Fruit fly (Drosophila melanogaster) Kc167 (cell line): ENCODE measurements around the gene Fign.

ENCODE experiments used
- Myc ChIP-seq: fragments of >200 bp; optimal IDR thresholded peaks from 2 replicates; lab custom pipeline; 2017; ENCODE audit warnings: missing external identifiers
- Sin3A ChIP-seq: fragments of >200 bp; optimal IDR thresholded peaks from 2 replicates; lab custom pipeline; 2018; ENCODE audit warnings: missing external identifiers
- h ChIP-seq: fragments of >200 bp; optimal IDR thresholded peaks from 3 replicates; lab custom pipeline; 2018; ENCODE audit warnings: missing external identifiers
- insv ChIP-seq: fragments of >200 bp; optimal IDR thresholded peaks from 3 replicates; lab custom pipeline; 2018; ENCODE audit warnings: missing external identifiers
- psq ChIP-seq: fragments of >200 bp; optimal IDR thresholded peaks from 2 replicates; lab custom pipeline; 2017; ENCODE audit warnings: missing external identifiers
- ttk ChIP-seq: sonication (Bioruptor generic); optimal IDR thresholded peaks from 2 replicates; lab custom pipeline; 2017; ENCODE audit warnings: missing external identifiers

The Fign gene

dm6 chr2L:3319731-3320295 is at the start of gene Fign, which contains the start of gene CG8837:
Fign (minus strand) TSS chr2L:3319872.
CG8837 (plus strand) TSS chr2L:3320245.
- TF ChIP-seq Sin3A: no peak
- TF ChIP-seq psq (lab: Kevin White, UChicago): no peak
- no peak for TF ChIP-seq insv (lab: Kevin White, UChicago)
- no peak for TF ChIP-seq h
- TF ChIP-seq ttk (lab: Kevin White, UChicago): no peak
- TF ChIP-seq Myc (lab: Kevin White, UChicago): no peak

- no peak for TF ChIP-seq ttk (lab: Kevin White, UChicago)
Measured at dm6 chr2L:3369083-3369653, 49.5 kb upstream of the Fign start.

DNA sequence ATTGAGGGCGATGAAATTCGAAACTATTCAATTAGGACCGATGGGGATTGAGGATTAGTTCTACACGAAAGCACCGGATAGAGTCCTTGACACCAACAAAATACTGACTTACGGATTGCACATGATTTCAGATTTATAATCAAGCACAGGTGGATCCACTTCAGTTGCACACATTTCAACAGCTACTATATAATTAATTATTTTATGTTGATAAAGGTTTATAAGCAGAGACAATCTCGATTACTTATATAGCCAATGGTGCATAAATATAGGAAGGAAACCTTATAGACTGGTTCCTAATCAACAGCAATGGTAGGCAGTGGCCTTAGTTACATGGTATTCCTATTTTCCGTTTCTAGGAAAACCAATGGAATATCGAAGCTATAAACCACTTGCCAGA is 48.8 kb upstream of the Fign start:
- TF ChIP-seq insv (lab: Kevin White, UChicago) (no peak), Myc (lab: Kevin White, UChicago) (no peak), psq (lab: Kevin White, UChicago) (no peak), h (no peak), Sin3A (no peak), ttk (lab: Kevin White, UChicago) (no peak)

DNA sequence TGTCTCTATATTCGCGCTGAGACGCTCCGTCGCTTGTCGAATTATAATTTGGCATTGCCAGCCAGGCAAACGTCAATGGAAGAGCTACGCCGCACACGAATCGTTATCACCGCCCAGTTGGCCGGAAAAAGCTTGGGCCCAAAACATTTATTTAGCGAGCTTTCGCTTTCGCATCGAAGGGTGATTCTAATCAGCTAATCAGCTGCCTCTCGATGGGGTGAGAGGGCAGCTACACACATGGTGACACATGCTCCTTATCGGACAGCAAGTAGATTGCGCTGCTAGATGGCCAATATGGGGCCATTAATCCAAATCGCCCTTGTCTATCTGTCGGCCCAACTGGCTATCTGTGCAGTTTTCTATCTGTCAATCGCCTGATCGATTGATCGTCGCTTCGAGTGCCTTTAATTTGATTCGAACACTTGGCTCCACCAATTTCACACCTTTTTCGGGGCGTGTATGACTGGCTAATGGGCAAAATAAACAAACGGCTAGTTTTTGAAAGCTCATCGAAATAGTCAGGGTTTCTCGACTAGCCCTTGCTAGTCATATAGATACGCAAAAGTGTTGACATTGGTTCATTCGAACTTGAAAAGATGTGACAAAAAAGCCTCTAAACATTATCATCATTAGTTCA is 46.5 kb upstream of the Fign start:
- TF ChIP-seq h (no peak), ttk (lab: Kevin White, UChicago) (no peak), insv (lab: Kevin White, UChicago) (no peak), psq (lab: Kevin White, UChicago) (no peak)

- TF ChIP-seq Sin3A (no peak), insv (lab: Kevin White, UChicago) (no peak), psq (lab: Kevin White, UChicago) (no peak)
Measured at dm6 chr2L:3361821-3362220, 42.1 kb upstream of the Fign start.

DNA sequence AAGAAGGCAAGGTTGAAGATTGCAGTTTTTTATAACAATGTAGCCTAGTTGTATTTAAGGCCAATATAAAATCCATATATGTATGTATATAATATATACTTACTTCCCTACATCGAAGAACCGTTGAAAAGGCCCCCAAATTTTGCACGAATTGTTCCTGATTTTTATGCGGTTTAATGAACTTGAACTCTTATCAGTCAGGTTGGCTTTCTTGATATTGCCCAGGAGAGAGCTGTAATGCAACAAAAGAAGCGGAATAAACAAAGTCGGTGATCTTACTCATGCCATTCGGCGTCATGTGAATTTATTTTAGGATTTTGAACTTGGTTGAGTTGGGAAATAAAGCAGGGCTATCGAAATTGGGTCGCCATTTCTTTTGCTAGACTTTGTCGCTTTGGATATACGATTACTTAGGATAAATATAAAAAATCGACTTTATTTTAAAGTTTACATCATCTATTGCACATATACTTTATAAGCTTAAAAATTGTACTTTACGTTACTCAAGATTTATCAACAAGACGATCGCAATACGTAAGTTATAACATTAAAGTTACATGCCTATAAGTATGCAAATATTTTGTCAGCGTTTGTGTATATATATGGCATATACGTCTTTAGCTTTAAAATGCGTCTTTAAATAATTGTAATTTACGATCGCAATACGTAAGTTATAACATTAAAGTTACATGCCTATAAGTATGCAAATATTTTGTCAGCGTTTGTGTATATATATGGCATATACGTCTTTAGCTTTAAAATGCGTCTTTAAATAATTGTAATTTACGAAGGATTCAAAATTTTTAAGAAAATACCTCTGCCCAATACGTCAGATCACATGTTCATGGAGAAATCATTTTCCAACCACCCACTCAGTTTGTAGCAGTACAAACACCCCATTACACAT is 37.4 kb upstream of the Fign start, which contains the start of gene CG8838:
CG8838 (plus strand) TSS at position 857 of the 907 bp plus-strand sequence.
- TF ChIP-seq h: no peak
- TF ChIP-seq insv (lab: Kevin White, UChicago): no peak
- no peak for TF ChIP-seq ttk (lab: Kevin White, UChicago)

dm6 chr2L:3356193-3356645 is 36.5 kb upstream of the Fign start:
- no peak for TF ChIP-seq psq (lab: Kevin White, UChicago)
- TF ChIP-seq ttk (lab: Kevin White, UChicago): no peak
- TF ChIP-seq insv (lab: Kevin White, UChicago): no peak
- no peak for TF ChIP-seq Sin3A
- no peak for TF ChIP-seq Myc (lab: Kevin White, UChicago)
- TF ChIP-seq h: no peak

- no peak for TF ChIP-seq ttk (lab: Kevin White, UChicago)
- TF ChIP-seq insv (lab: Kevin White, UChicago): no peak
- TF ChIP-seq Sin3A: no peak
- no peak for TF ChIP-seq Myc (lab: Kevin White, UChicago)
- no peak for TF ChIP-seq psq (lab: Kevin White, UChicago)
- TF ChIP-seq h: no peak
Measured at dm6 chr2L:3355791-3356190, 36.1 kb upstream of the Fign start.

DNA sequence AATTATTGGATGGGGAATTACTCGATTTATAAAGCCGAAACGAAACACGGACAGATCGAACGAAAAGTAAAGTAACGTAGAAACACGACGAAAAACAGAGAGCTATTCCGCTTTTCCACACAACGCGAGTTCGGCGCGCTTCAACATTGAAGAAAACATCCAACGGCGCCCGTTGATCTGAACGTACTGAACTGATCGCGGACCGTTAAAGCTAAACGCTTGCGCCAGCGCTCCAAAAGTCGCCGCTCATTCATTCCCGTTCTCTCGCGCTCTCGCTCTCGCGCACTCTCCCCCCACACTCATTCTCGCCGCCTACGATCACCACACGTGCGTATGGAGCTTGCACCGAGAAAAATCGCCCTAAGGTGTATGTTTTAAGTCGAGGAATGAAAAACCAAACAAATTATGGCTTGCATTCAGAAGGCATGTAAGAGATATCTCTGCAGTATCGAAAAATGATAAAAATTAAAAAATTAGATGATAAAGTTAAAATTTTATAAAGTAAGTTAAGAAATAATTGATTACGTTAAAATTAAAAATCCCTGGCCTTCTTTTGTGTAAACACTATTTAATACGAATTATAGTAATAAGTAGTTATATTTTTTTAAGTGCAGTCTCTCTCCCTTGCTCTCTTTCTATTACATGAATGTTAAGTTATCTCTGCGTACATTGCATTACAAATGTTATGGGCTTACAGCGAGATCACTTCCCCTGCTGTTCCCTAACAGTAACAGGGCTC is 35.1 kb upstream of the Fign start, which contains the start of gene E23:
E23 (minus strand) TSS at position 188 of the 739 bp plus-strand sequence.
- TF ChIP-seq Myc (lab: Kevin White, UChicago) (no peak), insv (lab: Kevin White, UChicago) (no peak), h (no peak), ttk (lab: Kevin White, UChicago) (no peak), Sin3A (no peak), psq (lab: Kevin White, UChicago) (no peak)

dm6 chr2L:3353791-3354190 is 34.1 kb upstream of the Fign start:
- TF ChIP-seq ttk (lab: Kevin White, UChicago) (no peak), Sin3A (no peak), psq (lab: Kevin White, UChicago) (no peak), Myc (lab: Kevin White, UChicago) (no peak), insv (lab: Kevin White, UChicago) (no peak), h (no peak)

DNA sequence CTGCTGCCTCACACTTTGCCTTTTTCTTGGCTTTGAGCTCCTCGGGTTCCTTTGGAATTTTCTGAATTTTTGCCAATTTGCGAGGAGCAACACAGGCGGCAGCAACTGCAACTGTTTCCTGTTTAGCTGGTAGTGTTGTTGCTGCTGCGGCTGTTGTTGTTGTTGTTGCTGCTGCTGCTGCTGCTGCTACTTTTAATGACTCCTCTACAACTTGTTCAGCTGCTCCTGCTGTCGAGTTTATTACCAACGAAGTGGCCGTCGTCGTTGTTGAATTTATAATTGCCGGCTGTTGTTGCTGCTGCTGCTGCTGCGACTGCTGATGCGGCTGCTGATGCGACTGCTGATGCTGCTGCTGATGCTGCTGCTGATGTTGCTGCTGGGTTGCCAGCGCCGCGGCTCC is 33.3 kb upstream of the Fign start:
- TF ChIP-seq ttk (lab: Kevin White, UChicago): no peak
- no peak for TF ChIP-seq psq (lab: Kevin White, UChicago)
- TF ChIP-seq insv (lab: Kevin White, UChicago): no peak
- no peak for TF ChIP-seq h
- TF ChIP-seq Myc (lab: Kevin White, UChicago): no peak
- no peak for TF ChIP-seq Sin3A
